Fruit fly (Drosophila melanogaster): Measurements from ENCODE around the gene RpL22.
A peak's percentile ranks its signal among the peaks of the same experiment; 100 is the strongest.

Gene RpL22

DNA sequence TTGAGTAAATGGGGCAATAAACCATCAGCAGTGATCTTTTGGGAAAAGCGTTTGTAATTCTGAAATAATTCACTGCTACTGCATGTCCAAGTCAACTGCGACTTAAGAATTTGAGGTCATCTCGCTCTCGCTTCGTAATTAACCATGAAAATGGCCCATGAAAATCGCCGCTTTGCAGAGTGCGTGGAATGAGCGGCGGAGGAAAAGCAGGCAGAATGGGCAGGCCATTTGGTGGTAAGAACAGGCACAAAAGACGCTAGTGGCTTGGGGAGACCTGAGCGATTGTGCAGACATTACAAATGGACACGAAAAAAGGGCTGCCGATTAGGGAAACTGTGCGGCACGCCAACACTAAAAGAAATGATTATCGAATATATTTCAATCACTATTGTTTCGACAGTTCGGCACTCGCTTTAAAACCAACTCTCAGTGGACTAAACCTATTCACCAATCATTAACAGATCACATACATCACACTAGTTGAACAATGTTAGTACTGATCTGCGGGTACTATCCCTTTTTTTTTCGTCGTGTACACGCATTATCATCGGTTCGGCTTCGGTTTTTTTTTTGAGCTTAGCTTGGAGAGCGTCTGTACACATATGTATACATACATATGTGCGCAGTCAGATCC, 6.6 kb upstream of the RpL22 start (continued):
- TF ChIP-seq Spps (tag; optimal IDR thresholded peaks at IDR 0.05) (peak; percentile 15), dmrt11E (tag; optimal IDR thresholded peaks at IDR 0.05) (peak; percentile 71), Deaf1 (tag; optimal IDR thresholded peaks at IDR 0.05) (peak; percentile 11), bsh (GFP tag; optimal IDR thresholded peaks at IDR 0.05) (peak in 1 of 2 experiments; percentile 68), CG4404 (GFP tag; IDR thresholded peaks at IDR 0.05) (peak; percentile 29; the same call in 1 of the 2 replicates), peb (GFP tag; IDR thresholded peaks at IDR 0.05) (0 out of 2 replicates have a peak, but pooled peaks have one; percentile 20), bcd (GFP tag; optimal IDR thresholded peaks at IDR 0.05) (peak; percentile 18), CG1602 (GFP tag; optimal IDR thresholded peaks at IDR 0.05) (peak; percentile 2), slp2 (GFP tag; optimal IDR thresholded peaks at IDR 0.05) (no peak), CG9437 (GFP tag; optimal IDR thresholded peaks at IDR 0.05) (no peak), amos (GFP tag; IDR thresholded peaks at IDR 0.05; ENCODE audit: partially characterized antibody) (no peak), CG8388 (GFP tag; optimal IDR thresholded peaks at IDR 0.05) (peak; percentile 55), CG8290 (GFP tag; optimal IDR thresholded peaks at IDR 0.05) (peak; percentile 19), CG8290 (tag; optimal IDR thresholded peaks at IDR 0.05) (peak in 1 of 2 experiments; percentile 28), jing (GFP tag; optimal IDR thresholded peaks at IDR 0.05) (peak; percentile 3), Xbp1 (GFP tag; optimal IDR thresholded peaks at IDR 0.05) (peak; percentile 52), Fer2 (tag; optimal IDR thresholded peaks at IDR 0.05) (no peak), Six4 (GFP tag; optimal IDR thresholded peaks at IDR 0.05) (peak; percentile 30), lola (GFP tag; optimal IDR thresholded peaks at IDR 0.05) (peak in 1 of 3 experiments; percentile 51), CG2202 (tag; optimal IDR thresholded peaks at IDR 0.05) (peak; percentile 20), CG10979 (tag; optimal IDR thresholded peaks at IDR 0.05) (peak; percentile 66), gcm (GFP tag; optimal IDR thresholded peaks at IDR 0.05) (peak; percentile 35), Blimp-1 (GFP tag; optimal IDR thresholded peaks at IDR 0.05) (peak; percentile 56), Aef1 (GFP tag; IDR thresholded peaks at IDR 0.05) (no peak), Mrtf (GFP tag; IDR thresholded peaks at IDR 0.05) (no peak), CG10209 (GFP tag; optimal IDR thresholded peaks at IDR 0.05) (peak; percentile 12), chn (GFP tag; optimal IDR thresholded peaks at IDR 0.05) (peak; percentile 51), nmo (GFP tag; optimal IDR thresholded peaks at IDR 0.05) (peak; percentile 38), mld (GFP tag; IDR thresholded peaks at IDR 0.05; ENCODE audit: partially characterized antibody) (no peak), Camta (GFP tag; optimal IDR thresholded peaks at IDR 0.05) (peak; percentile 42), bowl (GFP tag; IDR thresholded peaks at IDR 0.05) (no peak), Dad (GFP tag; optimal IDR thresholded peaks at IDR 0.05) (no peak), CG13424 (tag; optimal IDR thresholded peaks at IDR 0.05) (peak; percentile 14), Neu2 (GFP tag; optimal IDR thresholded peaks at IDR 0.05; ENCODE audit: borderline replicate concordance) (peak; percentile 92), fd96Cb (tag; optimal IDR thresholded peaks at IDR 0.05) (peak; percentile 41), CG12391 (tag; optimal IDR thresholded peaks at IDR 0.05) (peak; percentile 38), sqz (GFP tag; optimal IDR thresholded peaks at IDR 0.05) (peak; percentile 43), lab (GFP tag; optimal IDR thresholded peaks at IDR 0.05) (peak; percentile 11), CG9727 (GFP tag; optimal IDR thresholded peaks at IDR 0.05) (peak; percentile 31), so (GFP tag; IDR thresholded peaks at IDR 0.05) (0 out of 3 replicates have a peak, but pooled peaks have one; percentile 22), CG17829 (tag; optimal IDR thresholded peaks at IDR 0.05) (peak; percentile 1), CG9817 (tag; optimal IDR thresholded peaks at IDR 0.05) (no peak), H15 (GFP tag; IDR thresholded peaks at IDR 0.05) (0 out of 3 replicates have a peak, but pooled peaks have one; percentile 19), CG33213 (GFP tag; optimal IDR thresholded peaks at IDR 0.05) (peak; percentile 8), Elba2 (GFP tag; optimal IDR thresholded peaks at IDR 0.05) (no peak), CG15696 (tag; optimal IDR thresholded peaks at IDR 0.05) (peak; percentile 12), CG14050 (GFP tag; IDR thresholded peaks at IDR 0.05) (0 out of 3 replicates have a peak, but pooled peaks have one; percentile 35), CG8089 (GFP tag; optimal IDR thresholded peaks at IDR 0.05) (peak; percentile 5)
